Fruit fly (Drosophila melanogaster): ENCODE data around the gene Hmgcr.
A peak's percentile ranks its signal among the peaks of the same experiment; 100 is the strongest.

Hmgcr gene

DNA sequence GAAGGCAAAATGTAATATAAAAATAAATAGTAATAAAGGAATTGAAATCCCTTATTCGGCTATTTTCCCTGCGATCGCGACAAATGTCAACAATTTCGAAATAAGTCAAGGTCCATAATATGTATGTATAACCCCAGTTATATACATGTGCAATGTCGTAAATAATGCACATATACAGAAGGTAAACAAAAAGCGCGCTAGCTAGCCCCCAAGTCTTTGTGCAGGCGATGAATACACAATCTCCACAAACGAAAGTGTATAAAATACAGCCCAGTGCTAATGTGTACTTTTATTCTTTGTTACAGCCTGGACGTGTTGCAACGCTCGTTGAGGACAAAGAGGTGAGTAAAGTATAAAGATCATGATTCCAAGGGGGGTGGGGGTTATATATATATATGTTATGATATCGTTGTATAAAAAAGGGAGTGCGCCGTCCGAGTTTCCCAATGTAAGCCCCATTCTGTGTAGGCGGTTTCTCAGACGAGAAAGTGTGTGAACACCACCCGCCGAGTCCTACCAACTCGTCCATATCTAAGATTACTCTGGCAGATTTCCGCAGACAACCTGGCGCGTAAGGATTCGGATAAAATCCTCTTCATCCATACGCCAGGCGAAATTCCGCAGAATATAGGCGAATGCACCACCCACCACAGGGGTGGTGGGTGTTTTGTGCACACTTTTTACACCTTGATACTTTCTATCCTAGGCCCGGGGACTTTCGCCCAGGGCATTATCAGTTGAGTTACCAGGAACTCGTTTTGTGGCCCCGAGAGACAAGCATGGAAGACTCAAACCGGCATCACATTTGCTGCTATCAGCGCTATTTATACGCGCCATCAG, 3.3 kb upstream of the Hmgcr start (continued):
- no peak for TF ChIP-seq trem (tag; optimal IDR thresholded peaks at IDR 0.05)
- no peak for TF ChIP-seq row (GFP tag; IDR thresholded peaks at IDR 0.05)
- TF ChIP-seq pan (optimal IDR thresholded peaks at IDR 0.05): no peak
- peak in 1 of 2 experiments; percentile 32 for TF ChIP-seq pan (GFP tag; optimal IDR thresholded peaks at IDR 0.05 in 1 of 2, IDR thresholded peaks at IDR 0.05 in 1 of 2)
- 0 out of 2 replicates have a peak, but pooled peaks have one; percentile 28 for TF ChIP-seq CG17328 (GFP tag; IDR thresholded peaks at IDR 0.05)
- no peak for TF ChIP-seq br (optimal IDR thresholded peaks at IDR 0.05)
- no peak for TF ChIP-seq CG10979 (tag; optimal IDR thresholded peaks at IDR 0.05)
- TF ChIP-seq CG30403 (GFP tag; optimal IDR thresholded peaks at IDR 0.05): no peak
- TF ChIP-seq esg (GFP tag; conservative IDR thresholded peaks at IDR 0.05): no peak
- no peak for TF ChIP-seq Rx (GFP tag; IDR thresholded peaks at IDR 0.05)
- no peak for TF ChIP-seq CG7839 (tag; optimal IDR thresholded peaks at IDR 0.05)
- TF ChIP-seq CG12219 (GFP tag; optimal IDR thresholded peaks at IDR 0.05): peak; percentile 45
- TF ChIP-seq Lpt (GFP tag; optimal IDR thresholded peaks at IDR 0.05): no peak
- peak; percentile 75 for TF ChIP-seq Opbp (GFP tag; IDR thresholded peaks at IDR 0.05; ENCODE audit: partially characterized antibody)
- no peak for TF ChIP-seq CG8478 (optimal IDR thresholded peaks at IDR 0.05)
- no peak for TF ChIP-seq CG10366 (GFP tag; IDR thresholded peaks at IDR 0.05)
- no peak for TF ChIP-seq CG14667 (GFP tag; IDR thresholded peaks at IDR 0.05)
- TF ChIP-seq sens (GFP tag): peak; percentile 72
- TF ChIP-seq dan (GFP tag; IDR thresholded peaks at IDR 0.05): no peak
- no peak for TF ChIP-seq CG16779 (GFP tag; IDR thresholded peaks at IDR 0.05)
- no peak for TF ChIP-seq E2f1 (GFP tag; IDR thresholded peaks at IDR 0.05)
- TF ChIP-seq psq (GFP tag; optimal IDR thresholded peaks at IDR 0.05): no peak
- no peak for TF ChIP-seq CG10321 (GFP tag; IDR thresholded peaks at IDR 0.05)
- no peak for TF ChIP-seq gcm2 (GFP tag; optimal IDR thresholded peaks at IDR 0.05)
- no peak for TF ChIP-seq dpn (GFP tag; optimal IDR thresholded peaks at IDR 0.05)
- no peak for TF ChIP-seq ewg (GFP tag; optimal IDR thresholded peaks at IDR 0.05)
- TF ChIP-seq pho (GFP tag; optimal IDR thresholded peaks at IDR 0.05): peak; percentile 17
- TF ChIP-seq tup (GFP tag; optimal IDR thresholded peaks at IDR 0.05): no peak
- no peak for TF ChIP-seq CG6654 (GFP tag; optimal IDR thresholded peaks at IDR 0.05)
- TF ChIP-seq CG13123 (GFP tag; optimal IDR thresholded peaks at IDR 0.05): no peak
- no peak for TF ChIP-seq Hr39 (optimal IDR thresholded peaks at IDR 0.05)
- TF ChIP-seq CG33213 (GFP tag; optimal IDR thresholded peaks at IDR 0.05): no peak
- TF ChIP-seq CG16813 (GFP tag; IDR thresholded peaks at IDR 0.05; ENCODE audit: partially characterized antibody): peak; percentile 51; the same call in 2 of the 3 replicates
- no peak for TF ChIP-seq Asciz (GFP tag; optimal IDR thresholded peaks at IDR 0.05)
- no peak for TF ChIP-seq Dfd (GFP tag; optimal IDR thresholded peaks at IDR 0.05)
- TF ChIP-seq CG8281 (tag; optimal IDR thresholded peaks at IDR 0.05): no peak
- no peak for TF ChIP-seq wdn (GFP tag; IDR thresholded peaks at IDR 0.05)
- no peak for TF ChIP-seq crp (GFP tag; optimal IDR thresholded peaks at IDR 0.05)
- no peak for TF ChIP-seq caup (GFP tag; optimal IDR thresholded peaks at IDR 0.05; ENCODE audit: severe bottlenecking)
- no peak for TF ChIP-seq CG18764 (GFP tag; optimal IDR thresholded peaks at IDR 0.05)
- TF ChIP-seq eve (GFP tag; optimal IDR thresholded peaks at IDR 0.05): no peak
- TF ChIP-seq NC2β (GFP tag; optimal IDR thresholded peaks at IDR 0.05): no peak
- 0 out of 3 replicates have a peak, but pooled peaks have one; percentile 40 for TF ChIP-seq ken (GFP tag; IDR thresholded peaks at IDR 0.05)
- TF ChIP-seq unpg (GFP tag; optimal IDR thresholded peaks at IDR 0.05): no peak
- no peak for TF ChIP-seq scrt (GFP tag; optimal IDR thresholded peaks at IDR 0.05)
- TF ChIP-seq pfk (GFP tag; optimal IDR thresholded peaks at IDR 0.05): peak; percentile 12
- no peak for TF ChIP-seq jing (GFP tag; optimal IDR thresholded peaks at IDR 0.05)
- no peak for TF ChIP-seq lov (optimal IDR thresholded peaks at IDR 0.05)
- no peak for TF ChIP-seq lov (GFP tag; IDR thresholded peaks at IDR 0.05)
- no peak for TF ChIP-seq stwl (tag; optimal IDR thresholded peaks at IDR 0.05)
- peak; percentile 25 for TF ChIP-seq CG15514 (GFP tag; optimal IDR thresholded peaks at IDR 0.05)
